Worm (Caenorhabditis elegans): ENCODE measurements around the gene M03E7.3.

M03E7.3 gene

ce11 chrV:5584833-5585232 lies 30.0 kb upstream of the M03E7.3 start, which contains the start of gene CD4.11:
Gene CD4.11, plus strand, starts transcription at chrV:5585133.
- no peak for TF ChIP-seq nhr-129 (tag; optimal IDR thresholded peaks at IDR 0.05)
- TF ChIP-seq sma-9 (GFP tag; optimal IDR thresholded peaks at IDR 0.05): no peak
- no peak for TF ChIP-seq sma-9 (tag; optimal IDR thresholded peaks at IDR 0.05)
- no peak for TF ChIP-seq lin-39 (tag; optimal IDR thresholded peaks at IDR 0.05)
- no peak for TF ChIP-seq lin-13 (GFP tag; optimal IDR thresholded peaks at IDR 0.05)
- TF ChIP-seq Y55F3AM.14 (GFP tag; optimal IDR thresholded peaks at IDR 0.05): no peak
- no peak for TF ChIP-seq lin-11 (tag; optimal IDR thresholded peaks at IDR 0.05)
- no peak for TF ChIP-seq nhr-77 (tag; optimal IDR thresholded peaks at IDR 0.05)
- TF ChIP-seq nhr-23 (tag; optimal IDR thresholded peaks at IDR 0.05): no peak
- no peak for TF ChIP-seq unc-55 (GFP tag; optimal IDR thresholded peaks at IDR 0.05)
- TF ChIP-seq elt-3 (tag; optimal IDR thresholded peaks at IDR 0.05): no peak
- no peak for TF ChIP-seq ama-1 (optimal IDR thresholded peaks at IDR 0.05)
- no peak for TF ChIP-seq mbf-1 (tag; optimal IDR thresholded peaks at IDR 0.05)
- no peak for TF ChIP-seq sma-3 (GFP tag; optimal IDR thresholded peaks at IDR 0.05)
- no peak for TF ChIP-seq nhr-6 (tag; optimal IDR thresholded peaks at IDR 0.05)
- TF ChIP-seq ceh-16 (tag; optimal IDR thresholded peaks at IDR 0.05): no peak
- TF ChIP-seq C34F6.9 (tag; optimal IDR thresholded peaks at IDR 0.05): no peak
- no peak for TF ChIP-seq gmeb-1 (tag; optimal IDR thresholded peaks at IDR 0.05)
- TF ChIP-seq F13H6.1 (tag; optimal IDR thresholded peaks at IDR 0.05): no peak
- TF ChIP-seq aly-2 (tag; optimal IDR thresholded peaks at IDR 0.05): no peak

DNA sequence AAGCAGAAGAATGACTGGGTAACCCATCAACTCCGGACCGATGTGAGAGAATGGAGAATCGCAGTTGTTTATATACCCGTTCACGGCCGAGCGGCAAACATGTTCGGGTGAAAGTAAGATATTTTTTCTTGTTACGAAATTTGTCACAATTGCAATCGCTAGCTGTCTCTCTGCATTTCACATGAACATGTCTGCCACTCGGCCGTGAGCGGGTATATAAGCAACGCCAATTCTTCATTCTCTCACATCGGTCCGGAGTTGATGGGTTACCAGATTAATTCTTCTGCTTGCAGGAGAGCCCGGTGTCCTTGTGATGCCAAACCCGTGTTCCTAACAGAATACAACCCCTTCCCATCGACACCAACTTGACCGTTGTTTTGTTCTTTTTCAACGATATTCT lies 27.8 kb upstream of the M03E7.3 start:
- TF ChIP-seq ztf-1 (GFP tag; conservative IDR thresholded peaks at IDR 0.05) (no peak), lsy-2 (tag; optimal IDR thresholded peaks at IDR 0.05) (peak in 1 of 2 experiments; percentile 24), nhr-129 (tag; optimal IDR thresholded peaks at IDR 0.05) (peak; percentile 90), snpc-4 (tag; optimal IDR thresholded peaks at IDR 0.05) (peak; percentile 95), nhr-21 (tag; optimal IDR thresholded peaks at IDR 0.05) (peak; percentile 6)

ce11 chrV:5587955-5588354 lies 26.9 kb upstream of the M03E7.3 start:
- TF ChIP-seq unc-39 (tag; optimal IDR thresholded peaks at IDR 0.05) (no peak), unc-55 (GFP tag; optimal IDR thresholded peaks at IDR 0.05) (no peak), zag-1 (tag; optimal IDR thresholded peaks at IDR 0.05) (no peak), dmd-4 (tag; optimal IDR thresholded peaks at IDR 0.05) (no peak), peb-1 (tag; optimal IDR thresholded peaks at IDR 0.05) (no peak), nhr-6 (tag; optimal IDR thresholded peaks at IDR 0.05) (no peak)

- TF ChIP-seq aly-2 (tag; optimal IDR thresholded peaks at IDR 0.05) (no peak), elt-3 (tag; optimal IDR thresholded peaks at IDR 0.05) (no peak), unc-62 (GFP tag; optimal IDR thresholded peaks at IDR 0.05) (no peak), alr-1 (tag; optimal IDR thresholded peaks at IDR 0.05) (no peak), dmd-4 (tag; optimal IDR thresholded peaks at IDR 0.05) (no peak), sma-3 (GFP tag; optimal IDR thresholded peaks at IDR 0.05) (no peak), ztf-1 (GFP tag; conservative IDR thresholded peaks at IDR 0.05) (no peak), ztf-11 (tag; optimal IDR thresholded peaks at IDR 0.05) (no peak)
Observed at ce11 chrV:5591887-5592286, 22.9 kb upstream of the M03E7.3 start.

ce11 chrV:5592323-5592722 lies 22.5 kb upstream of the M03E7.3 start, which contains the start of gene vps-37:
Gene vps-37, plus strand, starts transcription at chrV:5592700.
- TF ChIP-seq blmp-1 (tag; optimal IDR thresholded peaks at IDR 0.05; ENCODE audit: insufficient read depth): peak; percentile 17
- TF ChIP-seq skn-1 (tag; optimal IDR thresholded peaks at IDR 0.05): no peak
- TF ChIP-seq zag-1 (tag; optimal IDR thresholded peaks at IDR 0.05): peak; percentile 69
- peak; percentile 47 for TF ChIP-seq sma-3 (GFP tag; optimal IDR thresholded peaks at IDR 0.05)
- TF ChIP-seq F13H6.1 (tag; optimal IDR thresholded peaks at IDR 0.05): peak; percentile 78
- TF ChIP-seq crh-2 (tag; optimal IDR thresholded peaks at IDR 0.05): peak; percentile 88
- TF ChIP-seq snpc-4 (tag; optimal IDR thresholded peaks at IDR 0.05): peak; percentile 81
- TF ChIP-seq nhr-12 (tag; optimal IDR thresholded peaks at IDR 0.05): no peak
- TF ChIP-seq sem-4 (tag; optimal IDR thresholded peaks at IDR 0.05): peak; percentile 81
- peak; percentile 70 for TF ChIP-seq mab-5 (tag; optimal IDR thresholded peaks at IDR 0.05)
- TF ChIP-seq nhr-25 (tag; optimal IDR thresholded peaks at IDR 0.05): peak; percentile 80
- TF ChIP-seq nhr-77 (tag; optimal IDR thresholded peaks at IDR 0.05): peak; percentile 45
- TF ChIP-seq elt-3 (tag; optimal IDR thresholded peaks at IDR 0.05): no peak
- peak; percentile 46 for TF ChIP-seq egl-27 (tag; optimal IDR thresholded peaks at IDR 0.05)
- TF ChIP-seq gmeb-1 (tag; optimal IDR thresholded peaks at IDR 0.05): peak; percentile 86
- no peak for TF ChIP-seq Y55F3AM.14 (GFP tag; optimal IDR thresholded peaks at IDR 0.05)
- TF ChIP-seq nhr-237 (tag; optimal IDR thresholded peaks at IDR 0.05): no peak
- TF ChIP-seq nhr-21 (tag; optimal IDR thresholded peaks at IDR 0.05): peak; percentile 78
- peak; percentile 82 for TF ChIP-seq nhr-6 (tag; optimal IDR thresholded peaks at IDR 0.05)
- TF ChIP-seq mdl-1 (tag; optimal IDR thresholded peaks at IDR 0.05): no peak
- TF ChIP-seq nhr-23 (tag; optimal IDR thresholded peaks at IDR 0.05): no peak
- TF ChIP-seq fos-1 (tag; optimal IDR thresholded peaks at IDR 0.05): peak; percentile 60
- TF ChIP-seq ztf-4 (tag; optimal IDR thresholded peaks at IDR 0.05): peak; percentile 57
- peak; percentile 90 for TF ChIP-seq lin-13 (GFP tag; optimal IDR thresholded peaks at IDR 0.05)
- TF ChIP-seq C34F6.9 (tag; optimal IDR thresholded peaks at IDR 0.05): peak; percentile 86
- TF ChIP-seq unc-55 (GFP tag; optimal IDR thresholded peaks at IDR 0.05): peak; percentile 91
- no peak for TF ChIP-seq ZK546.5 (tag; optimal IDR thresholded peaks at IDR 0.05)
- TF ChIP-seq lsy-2 (tag; optimal IDR thresholded peaks at IDR 0.05): peak; percentile 81 to 94
- peak; percentile 84 for TF ChIP-seq sma-9 (GFP tag; optimal IDR thresholded peaks at IDR 0.05)
- TF ChIP-seq sma-9 (tag; optimal IDR thresholded peaks at IDR 0.05): no peak
- peak; percentile 80 for TF ChIP-seq nhr-129 (tag; optimal IDR thresholded peaks at IDR 0.05)

Data from whole organism, L2 larva.